Worm (Caenorhabditis elegans) whole organism, L3 larva: ENCODE results near the gene C34C12.1.

Source experiments
- aly-2 ChIP-seq: fragments of 150-350 bp; optimal IDR thresholded peaks from 2 replicates; lab custom pipeline; 2014; ENCODE audit warnings: missing biosample characterization, missing genetic modification characterization
- ama-1 ChIP-seq: fragments of 150-350 bp; optimal IDR thresholded peaks from 2 replicates; lab custom pipeline; 2018
- ceh-28 ChIP-seq: fragments of 150-350 bp; optimal IDR thresholded peaks from 2 replicates; lab custom pipeline; 2014; ENCODE audit warnings: missing biosample characterization, missing genetic modification reagents, missing genetic modification characterization
- daf-12 ChIP-seq: fragments of 150-350 bp; optimal IDR thresholded peaks from 2 replicates; lab custom pipeline; 2014; ENCODE audit warnings: missing biosample characterization, missing genetic modification reagents, missing genetic modification characterization
- egl-5 ChIP-seq: fragments of 150-350 bp; optimal IDR thresholded peaks from 2 replicates; lab custom pipeline; 2017; ENCODE audit warnings: missing biosample characterization, missing genetic modification reagents, missing genetic modification characterization, inconsistent platforms
- elt-1 ChIP-seq: fragments of 150-350 bp; optimal IDR thresholded peaks from 2 replicates; lab custom pipeline; 2014; ENCODE audit warnings: missing biosample characterization, missing genetic modification characterization
- elt-2 ChIP-seq: sonication (generic microtip); optimal IDR thresholded peaks from 2 replicates; lab custom pipeline; 2016; ENCODE audit warnings: missing genetic modification reagents, mild to moderate bottlenecking, missing genetic modification characterization, missing compliant biosample characterization
- eor-1 ChIP-seq, 2 experiments: fragments of 150-350 bp; optimal IDR thresholded peaks; 2 replicates each; lab custom pipeline; 2014 to 2018; ENCODE audit warnings: missing biosample characterization in 2 of 2, missing genetic modification characterization in 2 of 2
- fos-1 ChIP-seq: fragments of 150-350 bp; optimal IDR thresholded peaks from 2 replicates; lab custom pipeline; 2014; ENCODE audit warnings: missing biosample characterization, missing genetic modification characterization
- hmg-11 ChIP-seq: sonication (generic microtip); optimal IDR thresholded peaks from 2 replicates; lab custom pipeline; 2016; ENCODE audit warnings: missing genetic modification characterization, missing compliant biosample characterization
- lin-15B ChIP-seq: fragments of 150-350 bp; optimal IDR thresholded peaks from 2 replicates; lab custom pipeline; 2014; ENCODE audit warnings: missing biosample characterization, missing genetic modification characterization
- lin-39 ChIP-seq: fragments of 150-350 bp; optimal IDR thresholded peaks from 2 replicates; lab custom pipeline; 2018; ENCODE audit warnings: missing biosample characterization, missing genetic modification reagents, missing genetic modification characterization
- mdl-1 ChIP-seq: fragments of 150-350 bp; optimal IDR thresholded peaks from 2 replicates; lab custom pipeline; 2014; ENCODE audit warnings: missing biosample characterization, missing genetic modification characterization
- nfya-1 ChIP-seq: sonication (generic microtip); optimal IDR thresholded peaks from 2 replicates; lab custom pipeline; 2017; ENCODE audit warnings: missing genetic modification characterization, mild to moderate bottlenecking, missing compliant biosample characterization, antibody characterized with exemption, moderate library complexity; ENCODE audit not compliant: insufficient read depth
- nhr-23 ChIP-seq: fragments of 150-350 bp; optimal IDR thresholded peaks from 2 replicates; lab custom pipeline; 2014; ENCODE audit warnings: missing biosample characterization, missing genetic modification reagents, missing genetic modification characterization
- nhr-25 ChIP-seq: sonication (generic microtip); optimal IDR thresholded peaks from 2 replicates; lab custom pipeline; 2017; ENCODE audit warnings: missing biosample characterization, missing genetic modification characterization
- nhr-28 ChIP-seq: fragments of 150-350 bp; optimal IDR thresholded peaks from 2 replicates; lab custom pipeline; 2014; ENCODE audit warnings: missing biosample characterization, missing genetic modification characterization
- nhr-43 ChIP-seq: sonication (generic microtip); optimal IDR thresholded peaks from 2 replicates; lab custom pipeline; 2016; ENCODE audit warnings: mild to moderate bottlenecking, missing genetic modification characterization, missing compliant biosample characterization; ENCODE audit not compliant: poor library complexity, severe bottlenecking
- nhr-67 ChIP-seq: fragments of 150-350 bp; optimal IDR thresholded peaks from 2 replicates; lab custom pipeline; 2014; ENCODE audit warnings: missing biosample characterization, missing genetic modification characterization
- nhr-76 ChIP-seq: fragments of 150-350 bp; sonication (generic microtip); optimal IDR thresholded peaks from 5 replicates; lab custom pipeline; 2014; ENCODE audit warnings: missing biosample characterization, missing genetic modification characterization
- pha-4 ChIP-seq: fragments of 150-350 bp; optimal IDR thresholded peaks from 2 replicates; lab custom pipeline; 2014; ENCODE audit warnings: missing biosample characterization, missing genetic modification reagents, missing genetic modification characterization
- pqm-1 ChIP-seq: fragments of 150-350 bp; optimal IDR thresholded peaks from 2 replicates; lab custom pipeline; 2017; ENCODE audit warnings: missing biosample characterization, missing genetic modification characterization, inconsistent platforms
- sea-2 ChIP-seq: fragments of 150-350 bp; sonication (generic microtip); optimal IDR thresholded peaks from 4 replicates; lab custom pipeline; 2014; ENCODE audit warnings: missing biosample characterization, missing genetic modification reagents, missing genetic modification characterization
- snpc-4 ChIP-seq: fragments of 150-350 bp; optimal IDR thresholded peaks from 2 replicates; lab custom pipeline; 2014; ENCODE audit warnings: missing biosample characterization, missing genetic modification characterization
- tbx-2 ChIP-seq: sonication (generic microtip); optimal IDR thresholded peaks from 2 replicates; lab custom pipeline; 2016; ENCODE audit warnings: mild to moderate bottlenecking, missing genetic modification characterization, missing compliant biosample characterization
- unc-39 ChIP-seq: sonication (generic microtip); optimal IDR thresholded peaks from 4 replicates; lab custom pipeline; 2017; ENCODE audit warnings: missing biosample characterization, missing genetic modification characterization
- unc-62 ChIP-seq: fragments of 150-350 bp; sonication (generic microtip); optimal IDR thresholded peaks from 4 replicates; lab custom pipeline; 2014; ENCODE audit warnings: missing biosample characterization, missing genetic modification reagents, missing genetic modification characterization
- ztf-4 ChIP-seq: fragments of 150-350 bp; optimal IDR thresholded peaks from 2 replicates; lab custom pipeline; 2014; ENCODE audit warnings: missing biosample characterization, missing genetic modification characterization

The C34C12.1 gene

DNA sequence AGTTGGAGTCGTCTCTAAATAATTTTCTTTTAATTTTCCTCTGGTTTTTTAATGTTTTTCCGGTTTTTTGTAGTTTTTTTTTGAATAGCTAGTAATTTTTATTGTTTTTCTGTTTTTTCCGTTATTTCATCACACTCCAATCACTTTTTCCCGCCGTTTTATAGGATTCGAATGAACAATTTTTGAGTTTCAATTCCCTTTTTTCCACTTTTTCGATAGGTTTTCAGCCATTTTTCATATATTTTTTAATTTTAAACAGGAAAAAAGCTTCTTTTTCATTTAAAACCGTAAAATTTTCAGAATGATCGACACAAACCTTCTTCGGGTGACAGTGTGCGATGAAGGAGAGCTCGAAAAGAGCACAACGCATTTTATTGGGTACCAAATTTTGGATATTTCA lies 7.3 kb downstream of the C34C12.1 start, which contains the start of gene pph-6:
pph-6 (plus strand) TSS at position 301 of the 400 bp plus-strand sequence.
- TF ChIP-seq pha-4 (tag; lab: Kevin White, UChicago), result no peak
- no peak for TF ChIP-seq eor-1 (tag; optimal IDR thresholded peaks at IDR 0.05; lab: Kevin White, UChicago)
- TF ChIP-seq nhr-76, result no peak
- no peak for TF ChIP-seq snpc-4 (tag; lab: Kevin White, UChicago)
- TF ChIP-seq aly-2 (tag; lab: Kevin White, UChicago), result no peak
- no peak for TF ChIP-seq lin-15B (tag; lab: Kevin White, UChicago)
- TF ChIP-seq, all 47 proteins: peak for 0

DNA sequence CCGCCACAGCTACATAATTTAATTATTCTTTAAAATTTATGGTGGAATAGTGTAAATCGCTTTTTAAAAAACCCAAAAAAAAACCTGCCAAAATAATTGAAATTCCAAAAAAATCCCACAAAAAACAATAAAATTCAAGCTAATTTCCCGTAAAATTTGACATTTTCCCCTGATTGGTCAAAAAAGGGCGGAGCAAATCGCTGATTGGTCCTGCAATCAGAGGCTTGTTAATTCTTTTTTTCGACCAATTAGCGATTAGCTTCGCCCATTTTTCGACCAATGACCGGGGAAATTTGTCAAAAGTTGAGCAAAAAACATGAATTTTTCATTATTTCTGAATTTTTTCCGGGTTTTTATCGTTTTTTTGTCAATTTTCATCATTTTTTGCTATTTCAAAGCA lies 12.9 kb downstream of the C34C12.1 start:
- TF ChIP-seq nhr-43 (tag; lab: Kevin White, UChicago), result no peak
- TF ChIP-seq nfya-1, result peak; percentile 93

DNA sequence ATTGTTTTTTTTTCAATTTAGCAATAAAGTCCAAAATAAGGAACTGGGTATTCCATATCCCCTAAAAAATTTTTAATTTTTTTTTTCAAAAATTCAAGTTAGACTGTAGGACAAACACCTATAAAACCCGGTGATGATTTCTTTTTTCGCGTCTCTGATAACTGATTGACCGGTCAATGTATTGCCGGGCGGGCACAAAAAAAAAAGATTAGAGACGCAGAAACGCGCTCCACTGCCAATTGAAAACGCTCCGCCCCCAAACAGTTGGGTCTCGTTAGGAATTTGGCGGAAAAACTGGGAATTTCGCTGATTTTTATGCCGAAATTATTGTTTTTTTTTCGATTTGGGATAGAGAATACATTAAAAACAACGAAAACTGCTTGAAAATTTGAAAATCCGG lies 14.2 kb downstream of the C34C12.1 start:
- TF ChIP-seq nhr-67 (no peak), nhr-25 (no peak), elt-2 (tag; lab: Kevin White, UChicago) (peak; percentile 52), lin-15B (tag; lab: Kevin White, UChicago) (peak; percentile 7)

DNA sequence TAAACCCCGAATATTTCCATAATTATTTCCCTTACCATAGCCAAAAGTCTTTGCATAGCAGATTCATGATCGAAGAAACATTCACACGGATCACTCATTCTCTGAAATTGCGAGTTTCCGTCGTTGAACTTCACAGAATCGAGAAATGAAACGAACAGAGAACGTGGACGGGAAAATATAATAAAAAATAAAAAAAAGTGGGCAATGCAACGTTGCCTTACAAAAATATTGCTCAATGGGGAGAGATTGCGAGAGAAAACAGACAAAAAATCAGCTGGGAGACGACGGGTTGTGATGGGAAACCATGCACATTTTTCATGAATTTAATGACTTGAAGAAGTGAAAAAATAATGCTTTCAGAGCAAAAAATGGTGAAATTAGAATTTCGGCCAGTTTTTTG lies 15.5 kb downstream of the C34C12.1 start, which contains the start of gene smim-14:
smim-14 (minus strand) TSS at position 101 of the 400 bp plus-strand sequence.
- TF ChIP-seq hmg-11 (tag; lab: Kevin White, UChicago), result peak; percentile 9
- TF ChIP-seq daf-12 (tag; lab: Kevin White, UChicago), result no peak
- no peak for TF ChIP-seq fos-1 (tag; lab: Kevin White, UChicago)
- peak; percentile 2 for TF ChIP-seq ama-1 (lab: Kevin White, UChicago)

DNA sequence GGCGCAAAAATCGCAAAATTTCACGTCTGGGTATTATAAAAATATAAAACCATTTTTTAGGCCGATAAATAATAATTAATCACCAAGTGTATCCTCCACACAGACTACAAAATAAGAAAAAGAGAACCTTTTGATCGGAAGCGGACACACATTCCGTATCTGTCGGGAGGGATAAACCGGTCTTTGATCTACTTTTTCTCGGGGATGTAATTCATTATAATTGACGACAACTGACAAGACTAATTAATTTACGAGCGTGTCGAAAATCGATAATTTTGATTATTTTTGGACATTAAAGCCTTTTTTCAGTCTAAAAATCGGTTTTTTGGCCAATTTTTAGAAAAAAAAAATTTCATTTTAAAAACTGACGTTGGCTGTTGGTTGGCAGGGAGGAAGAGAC lies 16.3 kb downstream of the C34C12.1 start:
- peak; percentile 14 for TF ChIP-seq ceh-28 (tag; lab: Kevin White, UChicago)
- no peak for TF ChIP-seq mdl-1 (tag; lab: Kevin White, UChicago)
- no peak for TF ChIP-seq ztf-4 (tag; lab: Kevin White, UChicago)
- no peak for TF ChIP-seq elt-2 (tag; lab: Kevin White, UChicago)
- no peak for TF ChIP-seq nhr-28 (tag; lab: Kevin White, UChicago)
- peak; percentile 58 for TF ChIP-seq nhr-23

DNA sequence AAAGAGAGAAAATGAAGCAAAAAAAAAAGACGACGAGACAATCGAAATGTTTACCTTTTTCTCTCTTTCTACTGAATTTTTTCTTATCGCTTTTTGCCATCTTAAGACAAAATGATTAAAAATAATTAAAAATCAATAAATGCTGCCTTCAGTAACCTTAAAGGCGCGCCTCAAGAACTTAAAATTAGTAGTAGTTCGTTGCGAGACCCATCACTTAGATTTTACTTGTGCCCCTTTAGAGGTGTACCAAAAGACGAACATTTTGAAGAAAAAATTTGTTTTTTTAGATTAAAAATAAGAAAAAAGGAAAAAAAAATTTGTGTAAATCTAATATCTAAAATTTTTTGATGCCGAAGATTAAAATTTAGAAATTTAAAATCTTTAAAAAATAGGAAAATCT lies 16.8 kb downstream of the C34C12.1 start:
- TF ChIP-seq elt-2 (tag; lab: Kevin White, UChicago), result peak; percentile 5
- no peak for TF ChIP-seq egl-5
- no peak for TF ChIP-seq pqm-1
- TF ChIP-seq, all 47 proteins: peak for 1

DNA sequence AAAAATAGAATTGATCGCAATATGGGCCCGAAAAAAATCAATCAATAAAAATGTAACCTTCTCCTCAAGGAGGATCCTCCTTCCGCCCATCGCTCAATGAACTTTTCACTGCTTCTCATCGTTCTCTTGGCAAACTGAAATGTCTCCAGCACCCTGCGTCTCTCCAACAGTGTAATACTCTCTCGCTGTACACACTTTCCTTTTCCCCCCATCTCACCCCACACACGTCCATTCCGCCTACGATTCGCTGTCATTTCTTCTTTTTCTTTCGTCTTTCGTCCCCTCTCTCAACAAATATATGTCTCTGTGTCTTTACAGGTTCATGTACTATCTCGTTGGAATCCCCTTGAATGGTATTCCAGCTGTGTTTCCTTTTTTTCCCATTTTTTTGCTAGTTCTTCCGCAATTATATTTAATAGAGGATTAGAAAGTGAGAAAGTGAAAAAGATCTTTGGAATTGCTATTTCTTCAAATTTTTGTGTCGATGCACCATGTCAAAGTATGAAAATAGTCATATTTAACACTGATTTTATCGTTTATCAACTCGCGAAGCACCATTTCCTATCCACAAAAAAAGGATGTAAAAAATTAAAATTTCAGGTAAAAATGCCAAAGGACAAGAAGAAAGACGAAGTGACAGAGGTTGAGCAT lies 17.4 kb downstream of the C34C12.1 start, which contains the start of gene rsu-1:
rsu-1 (plus strand) TSS at position 601 of the 651 bp plus-strand sequence.
- TF ChIP-seq ceh-28 (tag; lab: Kevin White, UChicago) (peak; percentile 50), elt-2 (tag; lab: Kevin White, UChicago) (peak; percentile 31), pha-4 (tag; lab: Kevin White, UChicago) (peak; percentile 45), nhr-25 (peak; percentile 83), tbx-2 (tag; lab: Kevin White, UChicago) (no peak), pqm-1 (peak; percentile 48), lin-15B (tag; lab: Kevin White, UChicago) (peak; percentile 48), hmg-11 (tag; lab: Kevin White, UChicago) (peak; percentile 81), unc-62 (no peak), lin-39 (tag; lab: Kevin White, UChicago) (peak; percentile 50), elt-1 (no peak), sea-2 (GFP tag; lab: Kevin White, UChicago) (no peak), daf-12 (tag; lab: Kevin White, UChicago) (no peak), nhr-23 (peak; percentile 44), nfya-1 (peak; percentile 68), unc-39 (tag; lab: Kevin White, UChicago) (no peak), nhr-28 (tag; lab: Kevin White, UChicago) (no peak)
- TF ChIP-seq, all 47 proteins: peak for 10
